Fruit fly (Drosophila melanogaster) whole organism: ENCODE results near the gene CG15046.

ENCODE experiments used
- CG8478 ChIP-seq: fragments of >200 bp; optimal IDR thresholded peaks from 2 replicates; lab custom pipeline; 2018; ENCODE audit warnings: inconsistent platforms
- EcR ChIP-seq, 2 experiments: fragments of >200 bp; optimal IDR thresholded peaks; 2 replicates each; lab custom pipeline; 2017; ENCODE audit warnings: missing biosample characterization in 2 of 2, missing genetic modification characterization in 2 of 2, missing genetic modification reagents in 2 of 2
- pan ChIP-seq: fragments of >200 bp; optimal IDR thresholded peaks from 2 replicates; lab custom pipeline; 2017
- psq ChIP-seq: fragments of >200 bp; optimal IDR thresholded peaks from 2 replicates; lab custom pipeline; 2017
- usp ChIP-seq: fragments of >200 bp; optimal IDR thresholded peaks from 2 replicates; lab custom pipeline; 2017; ENCODE audit warnings: missing biosample characterization, missing genetic modification characterization, mixed read lengths

dm6 chrX:18534393-18534792 lies 45.0 kb upstream of the CG15046 start:
- no peak for TF ChIP-seq CG8478 (lab: Kevin White, UChicago)
- TF ChIP-seq EcR (GFP tag; optimal IDR thresholded peaks at IDR 0.05; lab: Kevin White, UChicago) = no peak
- no peak for TF ChIP-seq usp
- TF ChIP-seq pan (lab: Kevin White, UChicago) = no peak
- no peak for TF ChIP-seq psq (lab: Kevin White, UChicago)
